Worm (Caenorhabditis elegans): ENCODE results near the gene fbxa-112.

DNA sequence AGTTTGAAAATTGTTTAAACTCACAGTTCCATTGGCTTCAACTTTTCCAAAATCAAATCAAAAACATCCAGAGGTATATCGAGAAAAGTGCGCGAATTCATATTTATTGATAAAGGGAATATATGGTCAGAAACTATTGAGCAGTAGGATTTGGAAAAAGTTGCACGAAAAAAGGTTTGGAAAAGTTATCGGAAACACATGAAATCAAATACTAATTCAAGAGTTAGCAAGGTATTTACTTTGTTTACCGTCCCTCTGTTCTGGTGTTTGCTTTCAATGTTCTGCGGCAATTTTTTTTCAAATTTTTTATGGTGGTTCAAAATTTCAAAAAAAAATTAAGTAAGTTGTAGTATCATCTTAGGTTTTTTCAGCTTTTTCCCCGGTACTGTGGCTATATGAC is 48.6 kb downstream of the fbxa-112 start, which contains the start of gene fbxa-45:
- no peak for TF ChIP-seq F37D6.2 (tag; optimal IDR thresholded peaks at IDR 0.05)
- no peak for TF ChIP-seq daf-12 (tag; optimal IDR thresholded peaks at IDR 0.05)
- no peak for TF ChIP-seq F49E8.2 (tag; optimal IDR thresholded peaks at IDR 0.05; ENCODE audit: borderline replicate concordance)
- TF ChIP-seq T26A8.4 (GFP tag; IDR thresholded peaks at IDR 0.05), result no peak
- no peak for TF ChIP-seq unc-62 (GFP tag; optimal IDR thresholded peaks at IDR 0.05 in 1 of 2)
- TF ChIP-seq unc-62 (tag; optimal IDR thresholded peaks at IDR 0.05), result no peak
- TF ChIP-seq ceh-28 (tag; optimal IDR thresholded peaks at IDR 0.05), result no peak
- no peak for TF ChIP-seq set-16 (GFP tag; IDR thresholded peaks at IDR 0.05)
- TF ChIP-seq spr-1 (tag; optimal IDR thresholded peaks at IDR 0.05), result no peak
- no peak for TF ChIP-seq egl-27 (tag; optimal IDR thresholded peaks at IDR 0.05)
- no peak for TF ChIP-seq zag-1 (tag; optimal IDR thresholded peaks at IDR 0.05)
- no peak for TF ChIP-seq lin-39 (tag; optimal IDR thresholded peaks at IDR 0.05)
